Worm (Caenorhabditis elegans) whole organism, young adult: ENCODE measurements around the gene F42G4.6.
"Not testable (repeated sequence)": the region's sequence is repeated elsewhere in the genome, so short reads cannot be mapped to it uniquely, and the experiment has no call there.

Source experiments
- B0019.2 ChIP-seq: fragments of 200-800 bp; sonication (Bioruptor generic); conservative IDR thresholded peaks from 2 replicates; pipeline ENCODE4 v1.3.6; 2022; ENCODE audit warnings: missing genetic modification reagents, missing genetic modification characterization, missing compliant biosample characterization
- D2030.7 ChIP-seq: fragments of 200-800 bp; sonication (Bioruptor generic); IDR thresholded peaks from 2 replicates; pipeline ENCODE4 v1.3.6; 2022; ENCODE audit warnings: missing genetic modification reagents, missing genetic modification characterization, missing compliant biosample characterization
- F33H1.4 ChIP-seq: fragments of 200-800 bp; sonication (Bioruptor generic); IDR thresholded peaks from 2 replicates; pipeline ENCODE4 v1.3.6; 2022; ENCODE audit warnings: missing genetic modification reagents, missing genetic modification characterization, missing compliant biosample characterization
- K11D2.4 ChIP-seq: fragments of 200-800 bp; sonication (Bioruptor generic); IDR thresholded peaks from 2 replicates; pipeline ENCODE4 v1.3.6; 2022; ENCODE audit warnings: missing genetic modification reagents, missing genetic modification characterization, missing compliant biosample characterization
- Y53F4B.3 ChIP-seq: fragments of 200-800 bp; sonication (Bioruptor generic); IDR thresholded peaks from 2 replicates; pipeline ENCODE4 v1.3.6; 2022; ENCODE audit warnings: missing genetic modification reagents, missing genetic modification characterization, missing compliant biosample characterization
- atf-7 ChIP-seq: sonication (generic microtip); optimal IDR thresholded peaks from 2 replicates; lab custom pipeline; 2017; ENCODE audit warnings: mild to moderate bottlenecking, missing genetic modification characterization, missing compliant biosample characterization
- attf-5 ChIP-seq: fragments of 200-800 bp; sonication (Bioruptor generic); optimal IDR thresholded peaks from 2 replicates; lab custom pipeline; 2018; ENCODE audit warnings: mild to moderate bottlenecking, missing genetic modification characterization, missing compliant biosample characterization
- ceh-58 ChIP-seq: fragments of 200-800 bp; sonication (Bioruptor generic); IDR thresholded peaks from 2 replicates; pipeline ENCODE4 v1.3.6; 2022; ENCODE audit warnings: missing genetic modification characterization, missing compliant biosample characterization
- ceh-91 ChIP-seq: fragments of 200-800 bp; sonication (Bioruptor generic); IDR thresholded peaks from 2 replicates; pipeline ENCODE4 v1.3.6; 2022; ENCODE audit warnings: missing genetic modification reagents, missing genetic modification characterization, missing compliant biosample characterization
- dox-1 ChIP-seq: fragments of 200-800 bp; sonication (Bioruptor generic); IDR thresholded peaks from 2 replicates; pipeline ENCODE4 v1.3.6; 2022; ENCODE audit warnings: missing genetic modification reagents, missing genetic modification characterization, missing compliant biosample characterization
- dpl-1 ChIP-seq: fragments of 150-350 bp; optimal IDR thresholded peaks from 2 replicates; lab custom pipeline; 2014; ENCODE audit warnings: missing biosample characterization, missing genetic modification reagents, missing genetic modification characterization
- ets-4 ChIP-seq: fragments of 200-800 bp; sonication (Bioruptor generic); optimal IDR thresholded peaks from 2 replicates; lab custom pipeline; 2018; ENCODE audit warnings: mild to moderate bottlenecking, missing genetic modification characterization, missing compliant biosample characterization
- hmg-1.2 ChIP-seq: fragments of 200-800 bp; sonication (Bioruptor generic); IDR thresholded peaks from 2 replicates; pipeline ENCODE4 v1.3.6; 2022; ENCODE audit warnings: missing genetic modification reagents, missing genetic modification characterization, missing compliant biosample characterization
- hsf-1 ChIP-seq: fragments of 200-800 bp; sonication (Bioruptor generic); IDR thresholded peaks from 2 replicates; pipeline ENCODE4 v1.3.6; 2022; ENCODE audit warnings: missing genetic modification reagents, missing genetic modification characterization, missing compliant biosample characterization
- let-607 ChIP-seq, 2 experiments: fragments of 200-800 bp in 1 of 2; sonication (Bioruptor generic) in 1 of 2; sonication (generic microtip) in 1 of 2; optimal IDR thresholded peaks; 2 replicates each; lab custom pipeline; 2016 to 2018; ENCODE audit warnings: mild to moderate bottlenecking in 2 of 2, missing compliant biosample characterization in 2 of 2, missing genetic modification characterization in 2 of 2, moderate library complexity in 2 of 2, missing genotype in 1 of 2
- lsl-1 ChIP-seq: fragments of 200-800 bp; sonication (Bioruptor generic); optimal IDR thresholded peaks from 2 replicates; lab custom pipeline; 2018; ENCODE audit warnings: mild to moderate bottlenecking, missing genetic modification characterization, moderate library complexity, missing compliant biosample characterization
- lsy-27 ChIP-seq: sonication (generic microtip); optimal IDR thresholded peaks from 2 replicates; lab custom pipeline; 2017; ENCODE audit warnings: missing genetic modification characterization, mild to moderate bottlenecking, missing compliant biosample characterization, antibody characterized with exemption, missing genotype, borderline replicate concordance; ENCODE audit not compliant: insufficient read depth
- madf-3 ChIP-seq: fragments of 200-800 bp; sonication (Bioruptor generic); IDR thresholded peaks from 2 replicates; pipeline ENCODE4 v1.3.6; 2022; ENCODE audit warnings: missing genetic modification reagents, missing genetic modification characterization, missing compliant biosample characterization
- madf-6 ChIP-seq: fragments of 200-800 bp; sonication (Bioruptor generic); IDR thresholded peaks from 2 replicates; pipeline ENCODE4 v1.3.6; 2022; ENCODE audit warnings: missing genetic modification reagents, missing genetic modification characterization, missing compliant biosample characterization
- madf-8 ChIP-seq: fragments of 200-800 bp; sonication (Bioruptor generic); conservative IDR thresholded peaks from 2 replicates; pipeline ENCODE4 v1.3.6; 2022; ENCODE audit warnings: missing genetic modification reagents, missing genetic modification characterization, missing compliant biosample characterization
- mcd-1 ChIP-seq: fragments of 200-800 bp; sonication (Bioruptor generic); IDR thresholded peaks from 2 replicates; pipeline ENCODE4 v1.3.6; 2022; ENCODE audit warnings: missing genetic modification reagents, missing genetic modification characterization, missing compliant biosample characterization
- nfyb-1 ChIP-seq: fragments of 200-800 bp; sonication (Bioruptor generic); IDR thresholded peaks from 2 replicates; pipeline ENCODE4 v1.3.6; 2022; ENCODE audit warnings: missing genetic modification reagents, missing genetic modification characterization, missing compliant biosample characterization
- nhr-80 ChIP-seq: sonication (generic microtip); optimal IDR thresholded peaks from 2 replicates; lab custom pipeline; 2016; ENCODE audit warnings: missing genetic modification characterization, missing compliant biosample characterization
- rcor-1 ChIP-seq: fragments of 200-800 bp; sonication (Bioruptor generic); IDR thresholded peaks from 2 replicates; pipeline ENCODE4 v1.3.6; 2022; ENCODE audit warnings: missing genetic modification reagents, missing genetic modification characterization, missing compliant biosample characterization
- xnd-1 ChIP-seq: sonication (generic microtip); optimal IDR thresholded peaks from 2 replicates; lab custom pipeline; 2016; ENCODE audit warnings: missing genotype, missing genetic modification reagents, missing genetic modification characterization, missing compliant biosample characterization
- ztf-28 ChIP-seq: fragments of 200-800 bp; sonication (Bioruptor generic); IDR thresholded peaks from 2 replicates; pipeline ENCODE4 v1.3.6; 2022; ENCODE audit warnings: missing genetic modification reagents, missing genetic modification characterization, missing compliant biosample characterization

F42G4.6 gene

ce11 chrII:13030567-13031188 lies 48.5 kb upstream of the F42G4.6 start (continued):
- TF ChIP-seq lsy-27 (tag; lab: Kevin White, UChicago), result no peak
- peak; percentile 40 for TF ChIP-seq lsl-1 (GFP tag; lab: Kevin White, UChicago)
- no peak for TF ChIP-seq K11D2.4 (GFP tag; lab: Robert Waterston, UW)
- peak; percentile 29 for TF ChIP-seq dpl-1

- TF ChIP-seq hmg-1.2 (GFP tag; lab: Robert Waterston, UW), result peak; percentile 60
These were observed 47.5 kb upstream of the F42G4.6 start, which contains the start of gene F18A11.2 for ce11 chrII:13031649-13032191. F18A11.2 (plus strand) TSS chrII:13031699.

- TF ChIP-seq let-607 (tag; optimal IDR thresholded peaks at IDR 0.05; lab: Kevin White, UChicago) (peak; percentile 70 to 90), attf-5 (GFP tag; lab: Kevin White, UChicago) (peak; percentile 40), nhr-80 (tag; lab: Kevin White, UChicago) (peak; percentile 11), mcd-1 (peak; percentile 80), ets-4 (GFP tag; lab: Kevin White, UChicago) (no peak), madf-8 (GFP tag; lab: Robert Waterston, UW) (no peak)
These were observed 42.5 kb upstream of the F42G4.6 start, which contains the start of gene F18A11.3 for ce11 chrII:13036717-13037116. F18A11.3 (minus strand) TSS chrII:13036841.

DNA sequence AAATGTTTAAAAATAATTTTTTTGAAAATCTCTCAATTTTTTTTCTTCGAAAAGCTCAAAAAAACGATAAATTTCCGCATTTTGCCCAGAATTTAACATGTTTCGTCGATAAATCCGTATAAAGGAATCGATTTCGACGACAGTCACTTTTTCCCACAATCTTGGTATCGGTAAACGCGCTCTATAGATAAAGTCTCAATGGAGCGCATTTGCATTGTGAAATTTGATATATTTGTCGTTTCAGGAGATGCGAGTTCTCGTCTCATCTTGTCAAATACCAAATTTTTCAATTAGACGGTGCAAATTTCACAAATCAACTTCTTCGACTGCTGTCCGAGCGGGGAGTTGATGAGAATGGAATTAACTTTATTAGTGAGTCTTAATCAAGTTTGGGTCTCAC lies 40.0 kb upstream of the F42G4.6 start:
- TF ChIP-seq madf-6 (peak; percentile 24; the same call in 1 of the 2 replicates), mcd-1 (peak; percentile 57; the same call in 1 of the 2 replicates)

DNA sequence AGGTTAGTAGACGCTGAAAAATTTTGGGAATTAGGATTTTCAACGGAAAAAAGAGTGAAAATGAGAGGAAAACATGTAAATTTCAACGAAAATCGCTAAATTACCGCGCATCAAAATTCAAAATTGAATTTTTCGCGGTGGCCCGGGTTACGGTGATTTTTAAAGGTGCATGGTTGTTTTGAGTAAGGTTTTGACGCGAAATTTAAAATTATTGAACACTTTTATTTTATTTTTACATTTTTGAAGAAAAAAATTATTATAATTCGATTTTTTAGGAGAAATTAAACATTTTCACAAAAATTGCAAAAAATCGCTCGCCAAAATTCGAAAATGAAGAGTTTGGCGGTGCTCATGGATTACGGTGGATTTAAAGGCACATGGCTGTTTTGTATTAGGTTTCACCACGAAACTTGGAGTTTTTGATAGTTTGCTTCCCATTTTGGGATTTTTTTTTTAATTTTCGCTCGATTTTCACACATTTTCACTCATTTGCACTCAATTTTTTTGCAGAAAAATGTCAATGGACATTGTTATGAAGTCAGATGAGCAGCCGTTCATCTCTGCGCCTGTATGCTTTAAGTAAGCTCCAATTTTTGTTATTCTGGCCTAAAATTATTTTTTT lies 35.6 kb upstream of the F42G4.6 start, which contains the start of gene puf-6:
puf-6 (minus strand) TSS at position 13 of the 622 bp plus-strand sequence.
- TF ChIP-seq F33H1.4 (GFP tag; lab: Robert Waterston, UW) (peak; percentile 90), mcd-1 (0 out of 2 replicates have a peak, but pooled peaks have one; percentile 10), hsf-1 (GFP tag; lab: Robert Waterston, UW) (peak; percentile 73), madf-3 (GFP tag; lab: Robert Waterston, UW) (0 out of 2 replicates have a peak, but pooled peaks have one; percentile 41), ztf-28 (0 out of 2 replicates have a peak, but pooled peaks have one; percentile 68), ceh-91 (GFP tag; lab: Robert Waterston, UW) (peak; percentile 89), dox-1 (GFP tag; lab: Robert Waterston, UW) (peak; percentile 56; the same call in 1 of the 2 replicates), D2030.7 (GFP tag; lab: Robert Waterston, UW) (peak; percentile 81), madf-6 (peak; percentile 97), hmg-1.2 (GFP tag; lab: Robert Waterston, UW) (peak; percentile 21; the same call in 1 of the 2 replicates), rcor-1 (GFP tag; lab: Robert Waterston, UW) (peak; percentile 21; the same call in 1 of the 2 replicates), lsl-1 (GFP tag; lab: Kevin White, UChicago) (peak; percentile 79), madf-8 (GFP tag; lab: Robert Waterston, UW) (peak; percentile 87), xnd-1 (tag; lab: Kevin White, UChicago) (peak; percentile 67), nfyb-1 (GFP tag; lab: Robert Waterston, UW) (peak; percentile 10; the same call in 1 of the 2 replicates), B0019.2 (0 out of 2 replicates have a peak, but pooled peaks have one; percentile 31)

DNA sequence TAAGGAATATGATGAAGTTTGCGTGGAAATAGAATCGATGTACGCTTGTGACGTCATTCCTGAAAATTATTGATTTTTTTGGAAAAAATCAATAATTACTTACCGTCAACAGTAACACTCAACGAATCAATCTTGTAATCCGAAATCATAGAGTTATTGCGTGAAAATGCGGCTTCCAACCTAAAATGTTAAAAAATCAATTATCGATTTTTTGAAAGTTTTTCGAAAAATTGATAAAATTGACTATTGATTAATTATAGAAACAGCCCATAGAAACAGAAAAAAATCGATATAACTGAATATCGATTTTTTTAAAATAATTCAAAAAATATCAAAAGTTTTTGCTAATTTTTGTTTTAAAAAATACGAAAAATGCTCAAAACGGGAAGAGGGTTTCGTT lies 32.1 kb upstream of the F42G4.6 start, which contains the start of gene F42G4.7:
F42G4.7 (minus strand) TSS at position 185 of the 400 bp plus-strand sequence.
- TF ChIP-seq Y53F4B.3 (GFP tag; lab: Robert Waterston, UW); ceh-58 (GFP tag; lab: Robert Waterston, UW); atf-7 (tag; lab: Kevin White, UChicago): not testable (repeated sequence)
- TF ChIP-seq, all 124 proteins: peak for 0; not testable (repeated sequence) for 124
